Fruit fly (Drosophila melanogaster) whole organism, pupa: ENCODE measurements around the gene msd1.
A peak's percentile ranks its signal among the peaks of the same experiment; 100 is the strongest.

Experiments
- CG10348 ChIP-seq: fragments of 200-800 bp; sonication (Bioruptor generic); IDR thresholded peaks from 2 replicates; pipeline ENCODE4 v1.3.6; 2022; ENCODE audit warnings: missing biosample characterization, missing genetic modification characterization
- CG12605 ChIP-seq: fragments of 200-800 bp; sonication (Bioruptor generic); IDR thresholded peaks from 2 replicates; pipeline ENCODE4 v1.3.6; 2022; ENCODE audit warnings: missing biosample characterization, missing genetic modification characterization
- CG13204 ChIP-seq: fragments of 200-800 bp; sonication (Bioruptor generic); optimal IDR thresholded peaks from 2 replicates; lab custom pipeline; 2018; ENCODE audit warnings: missing biosample characterization, mild to moderate bottlenecking, missing genetic modification characterization, moderate library complexity
- CG14655 ChIP-seq: fragments of 200-800 bp; sonication (Bioruptor generic); optimal IDR thresholded peaks from 3 replicates; lab custom pipeline; 2017; ENCODE audit warnings: mild to moderate bottlenecking, missing biosample characterization, missing genetic modification reagents, missing genetic modification characterization
- CG15710 ChIP-seq: fragments of 200-800 bp; sonication (Bioruptor generic); optimal IDR thresholded peaks from 2 replicates; lab custom pipeline; 2018; ENCODE audit warnings: missing biosample characterization, mild to moderate bottlenecking, missing genetic modification characterization, moderate library complexity
- CG17806 ChIP-seq: fragments of 200-800 bp; sonication (Bioruptor generic); optimal IDR thresholded peaks from 2 replicates; lab custom pipeline; 2018; ENCODE audit warnings: missing biosample characterization, mild to moderate bottlenecking, missing genetic modification characterization, moderate library complexity
- CG32121 ChIP-seq: fragments of 200-800 bp; sonication (Bioruptor generic); IDR thresholded peaks from 2 replicates; pipeline ENCODE4 v1.3.6; 2022; ENCODE audit warnings: missing biosample characterization, missing genetic modification characterization
- CG34367 ChIP-seq: fragments of 200-800 bp; sonication (Bioruptor generic); optimal IDR thresholded peaks from 2 replicates; lab custom pipeline; 2018; ENCODE audit warnings: missing biosample characterization, mild to moderate bottlenecking, missing genetic modification characterization
- CG4496 ChIP-seq: fragments of 200-800 bp; sonication (Bioruptor generic); IDR thresholded peaks from 3 replicates; pipeline ENCODE4 v1.3.6; 2022; ENCODE audit warnings: missing biosample characterization, missing genetic modification characterization
- CG8159 ChIP-seq: fragments of 200-800 bp; sonication (Bioruptor generic); optimal IDR thresholded peaks from 3 replicates; lab custom pipeline; 2018; ENCODE audit warnings: missing biosample characterization, mild to moderate bottlenecking, missing genetic modification characterization, moderate library complexity
- CG8301 ChIP-seq: fragments of 200-800 bp; sonication (Bioruptor generic); optimal IDR thresholded peaks from 2 replicates; lab custom pipeline; 2018; ENCODE audit warnings: missing biosample characterization, mild to moderate bottlenecking, missing genetic modification characterization
- CG9948 ChIP-seq: fragments of 200-800 bp; sonication (Bioruptor generic); optimal IDR thresholded peaks from 2 replicates; lab custom pipeline; 2018; ENCODE audit warnings: missing biosample characterization, mild to moderate bottlenecking, missing genetic modification characterization, moderate library complexity
- D1 ChIP-seq: fragments of 200-800 bp; sonication (Bioruptor generic); optimal IDR thresholded peaks from 2 replicates; lab custom pipeline; 2018; ENCODE audit warnings: missing biosample characterization, mild to moderate bottlenecking, missing genetic modification characterization, moderate library complexity
- EcR ChIP-seq: fragments of 200-800 bp; sonication (Bioruptor generic); optimal IDR thresholded peaks from 3 replicates; lab custom pipeline; 2019; ENCODE audit warnings: missing biosample characterization, missing genetic modification characterization, mild to moderate bottlenecking, moderate library complexity, missing genetic modification reagents
- Ets98B ChIP-seq: fragments of 200-800 bp; sonication (Bioruptor generic); IDR thresholded peaks from 2 replicates; pipeline ENCODE4 v1.3.6; 2022; ENCODE audit warnings: missing biosample characterization, missing genetic modification characterization
- Pif1A ChIP-seq: fragments of 200-800 bp; sonication (Bioruptor generic); optimal IDR thresholded peaks from 3 replicates; lab custom pipeline; 2016; ENCODE audit warnings: missing biosample characterization, missing genetic modification characterization
- Pif1B ChIP-seq: fragments of 200-800 bp; sonication (Bioruptor generic); optimal IDR thresholded peaks from 3 replicates; lab custom pipeline; 2016; ENCODE audit warnings: missing biosample characterization, missing genetic modification characterization
- Snoo ChIP-seq: fragments of 200-800 bp; sonication (Bioruptor generic); optimal IDR thresholded peaks from 3 replicates; lab custom pipeline; 2017; ENCODE audit warnings: missing biosample characterization, mild to moderate bottlenecking, missing genetic modification characterization, inconsistent platforms
- fd96Ca ChIP-seq: fragments of 200-800 bp; sonication (Bioruptor generic); IDR thresholded peaks from 3 replicates; pipeline ENCODE4 v1.3.6; 2022; ENCODE audit warnings: missing biosample characterization, missing genetic modification characterization
- gl ChIP-seq: fragments of 200-800 bp; sonication (Bioruptor generic); optimal IDR thresholded peaks from 2 replicates; lab custom pipeline; 2018; ENCODE audit warnings: missing biosample characterization, mild to moderate bottlenecking, missing genetic modification characterization
- rn ChIP-seq: fragments of 200-800 bp; sonication (Bioruptor generic); IDR thresholded peaks from 2 replicates; pipeline ENCODE4 v1.3.6; 2022; ENCODE audit warnings: missing biosample characterization, missing genetic modification characterization

Gene msd1

dm6 chr3L:1370099-1370678 is 38.6 kb downstream of the msd1 start, which contains the start of gene ru:
TSS of gene ru (plus strand) at chr3L:1370628.
- TF ChIP-seq fd96Ca: no peak
- no peak for TF ChIP-seq CG32121 (GFP tag; lab: Robert Waterston, UW)
- no peak for TF ChIP-seq CG34367 (tag; lab: Kevin White, UChicago)
- no peak for TF ChIP-seq Pif1A
- no peak for TF ChIP-seq EcR
- no peak for TF ChIP-seq CG15710 (tag; lab: Kevin White, UChicago)
- TF ChIP-seq CG13204 (GFP tag; lab: Kevin White, UChicago): peak; percentile 34
- no peak for TF ChIP-seq CG8301 (tag; lab: Kevin White, UChicago)
- TF ChIP-seq gl: no peak
- TF ChIP-seq CG4496 (GFP tag; lab: Robert Waterston, UW): peak; percentile 24; the same call in 1 of the 3 replicates
- TF ChIP-seq CG9948 (tag; lab: Kevin White, UChicago): no peak
- no peak for TF ChIP-seq D1 (tag; lab: Kevin White, UChicago)
- TF ChIP-seq Pif1B: no peak
- TF ChIP-seq CG8159 (tag; lab: Kevin White, UChicago): no peak

- peak; percentile 6 for TF ChIP-seq CG14655
- TF ChIP-seq gl: no peak
- no peak for TF ChIP-seq Pif1B
- peak; percentile 72; the same call in 2 of the 3 replicates for TF ChIP-seq fd96Ca
- peak; percentile 69 for TF ChIP-seq Ets98B (GFP tag; lab: Robert Waterston, UW)
- no peak for TF ChIP-seq CG34367 (tag; lab: Kevin White, UChicago)
- TF ChIP-seq CG10348 (GFP tag; lab: Robert Waterston, UW): no peak
- TF ChIP-seq CG32121 (GFP tag; lab: Robert Waterston, UW): peak; percentile 83
- no peak for TF ChIP-seq EcR
- TF ChIP-seq Snoo (tag; lab: Kevin White, UChicago): no peak
- TF ChIP-seq CG9948 (tag; lab: Kevin White, UChicago): no peak
- no peak for TF ChIP-seq D1 (tag; lab: Kevin White, UChicago)
- no peak for TF ChIP-seq rn (GFP tag; lab: Robert Waterston, UW)
- TF ChIP-seq CG13204 (GFP tag; lab: Kevin White, UChicago): no peak
- peak; percentile 46; the same call in 1 of the 2 replicates for TF ChIP-seq CG12605
- TF ChIP-seq CG17806 (tag; lab: Kevin White, UChicago): peak; percentile 14
- TF ChIP-seq Pif1A: peak; percentile 36
- TF ChIP-seq CG8159 (tag; lab: Kevin White, UChicago): peak; percentile 25
- peak; percentile 20 for TF ChIP-seq CG15710 (tag; lab: Kevin White, UChicago)
- 0 out of 3 replicates have a peak, but pooled peaks have one; percentile 28 for TF ChIP-seq CG4496 (GFP tag; lab: Robert Waterston, UW)
- peak; percentile 9 for TF ChIP-seq CG8301 (tag; lab: Kevin White, UChicago)
Observed at dm6 chr3L:1370939-1371338, 39.4 kb downstream of the msd1 start.

- no peak for TF ChIP-seq gl
- 0 out of 2 replicates have a peak, but pooled peaks have one; percentile 44 for TF ChIP-seq rn (GFP tag; lab: Robert Waterston, UW)
- peak; percentile 77 for TF ChIP-seq fd96Ca
- peak; percentile 34 for TF ChIP-seq CG14655
- TF ChIP-seq CG8159 (tag; lab: Kevin White, UChicago): peak; percentile 34
- peak; percentile 54; the same call in 1 of the 2 replicates for TF ChIP-seq CG10348 (GFP tag; lab: Robert Waterston, UW)
- peak; percentile 65 for TF ChIP-seq Ets98B (GFP tag; lab: Robert Waterston, UW)
- no peak for TF ChIP-seq EcR
- peak; percentile 44 for TF ChIP-seq CG8301 (tag; lab: Kevin White, UChicago)
- TF ChIP-seq D1 (tag; lab: Kevin White, UChicago): no peak
- TF ChIP-seq Pif1B: no peak
- TF ChIP-seq CG4496 (GFP tag; lab: Robert Waterston, UW): peak; percentile 85
- peak; percentile 47 for TF ChIP-seq CG34367 (tag; lab: Kevin White, UChicago)
- peak; percentile 35 for TF ChIP-seq CG9948 (tag; lab: Kevin White, UChicago)
- peak; percentile 16; the same call in 1 of the 2 replicates for TF ChIP-seq CG12605
- TF ChIP-seq CG17806 (tag; lab: Kevin White, UChicago): no peak
- peak; percentile 45 for TF ChIP-seq Snoo (tag; lab: Kevin White, UChicago)
- peak; percentile 86 for TF ChIP-seq CG32121 (GFP tag; lab: Robert Waterston, UW)
- peak; percentile 55 for TF ChIP-seq Pif1A
- TF ChIP-seq CG15710 (tag; lab: Kevin White, UChicago): peak; percentile 49
- no peak for TF ChIP-seq CG13204 (GFP tag; lab: Kevin White, UChicago)
- TF ChIP-seq, all 21 proteins: peak for 15
Observed at dm6 chr3L:1374438-1375133, 43.0 kb downstream of the msd1 start.

dm6 chr3L:1376014-1376745 is 44.6 kb downstream of the msd1 start:
- TF ChIP-seq CG32121 (GFP tag; lab: Robert Waterston, UW) (peak; percentile 80; the same call in 1 of the 2 replicates), CG12605 (peak; percentile 46; the same call in 1 of the 2 replicates), rn (GFP tag; lab: Robert Waterston, UW) (0 out of 2 replicates have a peak, but pooled peaks have one; percentile 12), Pif1B (peak; percentile 61), CG34367 (tag; lab: Kevin White, UChicago) (peak; percentile 57), Pif1A (peak; percentile 74), CG9948 (tag; lab: Kevin White, UChicago) (peak; percentile 42), CG8301 (tag; lab: Kevin White, UChicago) (peak; percentile 72), EcR (no peak), CG10348 (GFP tag; lab: Robert Waterston, UW) (no peak), CG13204 (GFP tag; lab: Kevin White, UChicago) (peak; percentile 29), CG4496 (GFP tag; lab: Robert Waterston, UW) (peak; percentile 87), fd96Ca (peak; percentile 84), CG17806 (tag; lab: Kevin White, UChicago) (peak; percentile 70), Snoo (tag; lab: Kevin White, UChicago) (no peak), CG15710 (tag; lab: Kevin White, UChicago) (peak; percentile 57), CG8159 (tag; lab: Kevin White, UChicago) (peak; percentile 69), CG14655 (peak; percentile 82), D1 (tag; lab: Kevin White, UChicago) (no peak), Ets98B (GFP tag; lab: Robert Waterston, UW) (peak; percentile 85), gl (peak; percentile 28)
